Fruit fly (Drosophila melanogaster): ENCODE measurements around the gene Sap-r.

DNA sequence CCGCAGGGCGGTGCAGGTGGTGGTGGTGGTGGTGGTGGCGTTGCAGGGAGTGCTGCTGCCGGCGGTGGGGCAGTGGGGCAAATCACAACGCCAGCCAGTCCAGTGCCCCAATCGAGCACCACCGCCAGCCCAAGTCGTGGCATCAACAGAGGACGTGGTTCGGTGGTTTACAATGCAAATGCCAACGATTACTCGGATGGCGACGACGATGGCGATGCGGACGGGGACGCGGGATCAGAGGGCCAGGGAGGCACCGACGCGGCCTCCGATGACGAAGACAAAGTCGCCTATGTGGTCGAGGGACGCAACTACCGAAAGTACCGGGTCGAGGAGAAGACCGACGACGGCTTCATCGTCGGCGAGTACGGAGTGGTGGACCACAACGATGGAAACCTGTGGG, 48.1 kb downstream of the Sap-r start:
- TF ChIP-seq CG8765 (GFP tag; IDR thresholded peaks at IDR 0.05) (no peak), mirr (GFP tag; optimal IDR thresholded peaks at IDR 0.05) (no peak), emc (GFP tag; optimal IDR thresholded peaks at IDR 0.05) (no peak), Antp (GFP tag; optimal IDR thresholded peaks at IDR 0.05) (no peak), psq (GFP tag; optimal IDR thresholded peaks at IDR 0.05) (no peak), zf30C (GFP tag; optimal IDR thresholded peaks at IDR 0.05) (no peak), h (optimal IDR thresholded peaks at IDR 0.05) (no peak), hth (optimal IDR thresholded peaks at IDR 0.05) (no peak), vnd (GFP tag; IDR thresholded peaks at IDR 0.05; ENCODE audit: partially characterized antibody) (no peak), fru (optimal IDR thresholded peaks at IDR 0.05) (no peak), chif (GFP tag; optimal IDR thresholded peaks at IDR 0.05) (no peak)
